Worm (Caenorhabditis elegans): ENCODE measurements around the gene Y71H2AM.29.

Gene Y71H2AM.29

DNA sequence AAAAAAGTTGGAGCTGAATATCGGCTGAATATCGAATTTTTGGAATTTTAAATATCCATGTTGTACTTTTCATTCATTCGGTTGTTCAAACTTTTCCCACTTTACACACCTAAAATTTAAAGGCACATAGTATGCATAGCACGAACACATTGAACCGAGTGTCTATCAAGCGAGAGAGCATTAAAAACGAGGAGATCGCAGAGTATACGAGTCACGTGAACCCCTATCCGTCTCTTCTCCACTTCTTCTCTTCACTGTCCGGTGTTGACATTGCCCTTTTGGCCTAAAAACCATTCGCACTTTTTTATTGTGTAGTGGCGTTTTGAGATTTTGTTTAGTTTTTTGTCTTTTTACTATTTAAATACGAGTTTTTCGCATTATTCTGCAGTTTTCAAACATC is 28.1 kb upstream of the Y71H2AM.29 start (continued):
- TF ChIP-seq let-526 (GFP tag; IDR thresholded peaks at IDR 0.05) (no peak), Y53F4B.3 (GFP tag; IDR thresholded peaks at IDR 0.05) (no peak), lin-35 (GFP tag; optimal IDR thresholded peaks at IDR 0.05) (peak in 1 of 3 experiments; percentile 35), mel-28 (tag; optimal IDR thresholded peaks at IDR 0.05; ENCODE audit: borderline replicate concordance) (no peak), lir-1 (GFP tag; conservative IDR thresholded peaks at IDR 0.05) (no peak), lag-1 (GFP tag; IDR thresholded peaks at IDR 0.05) (no peak), B0261.1 (tag; optimal IDR thresholded peaks at IDR 0.05) (no peak), hlh-12 (tag; optimal IDR thresholded peaks at IDR 0.05) (no peak), aptf-2 (GFP tag; conservative IDR thresholded peaks at IDR 0.05) (no peak)

- TF ChIP-seq efl-1 (GFP tag; optimal IDR thresholded peaks at IDR 0.05) (peak; percentile 72), sea-2 (GFP tag; IDR thresholded peaks at IDR 0.05) (no peak), repo-1 (tag; optimal IDR thresholded peaks at IDR 0.05) (no peak), F10E7.11 (tag; optimal IDR thresholded peaks at IDR 0.05) (no peak), F49E8.2 (tag; optimal IDR thresholded peaks at IDR 0.05; ENCODE audit: insufficient read depth) (no peak), lin-26 (GFP tag; IDR thresholded peaks at IDR 0.05) (no peak), ztf-6 (GFP tag; IDR thresholded peaks at IDR 0.05) (no peak), F33H1.4 (GFP tag; IDR thresholded peaks at IDR 0.05) (peak; percentile 9; the same call in 1 of the 2 replicates), sptf-2 (GFP tag; optimal IDR thresholded peaks at IDR 0.05) (no peak), lin-54 (GFP tag; optimal IDR thresholded peaks at IDR 0.05) (peak; percentile 93), mcd-1 (GFP tag; IDR thresholded peaks at IDR 0.05) (peak; percentile 93), snpc-1.3 (tag; optimal IDR thresholded peaks at IDR 0.05; ENCODE audit: insufficient read depth) (peak; percentile 8), fkh-3 (tag; optimal IDR thresholded peaks at IDR 0.05) (no peak), dpl-1 (GFP tag; optimal IDR thresholded peaks at IDR 0.05) (peak; percentile 59), athp-1 (tag; optimal IDR thresholded peaks at IDR 0.05) (no peak), lin-35 (GFP tag; optimal IDR thresholded peaks at IDR 0.05) (peak in 2 of 3 experiments; percentile 42 to 92), C06A6.2 (GFP tag; conservative IDR thresholded peaks at IDR 0.05) (no peak), attf-6 (GFP tag; IDR thresholded peaks at IDR 0.05) (no peak), lin-40 (tag; optimal IDR thresholded peaks at IDR 0.05) (peak; percentile 0), bed-1 (GFP tag; IDR thresholded peaks at IDR 0.05) (no peak), B0261.1 (tag; optimal IDR thresholded peaks at IDR 0.05) (no peak)
Measured at ce11 chrIII:2805084-2805483, 27.5 kb upstream of the Y71H2AM.29 start, which contains the start of gene Y71H2AM.3. Gene Y71H2AM.3 (plus strand): TSS chrIII:2805430.

ce11 chrIII:2811410-2811809 is 21.2 kb upstream of the Y71H2AM.29 start:
- no peak for TF ChIP-seq snpc-4 (GFP tag; optimal IDR thresholded peaks at IDR 0.05)
- peak in 2 of 4 experiments; percentile 27 to 37 for TF ChIP-seq snpc-4 (tag; optimal IDR thresholded peaks at IDR 0.05)
- no peak for TF ChIP-seq Y67H2A.10 (GFP tag; conservative IDR thresholded peaks at IDR 0.05)
- no peak for TF ChIP-seq dpl-1 (GFP tag; optimal IDR thresholded peaks at IDR 0.05)
- no peak for TF ChIP-seq lag-1 (GFP tag; IDR thresholded peaks at IDR 0.05)
- no peak; the same call in 1 of the 2 replicates for TF ChIP-seq ztf-25 (GFP tag; IDR thresholded peaks at IDR 0.05)
- TF ChIP-seq madf-3 (GFP tag; IDR thresholded peaks at IDR 0.05) = no peak
- no peak for TF ChIP-seq pha-4 (tag; optimal IDR thresholded peaks at IDR 0.05)
- 0 out of 2 replicates have a peak, but pooled peaks have one; percentile 42 for TF ChIP-seq Y53G8AR.9 (GFP tag; conservative IDR thresholded peaks at IDR 0.05)
- TF ChIP-seq madf-8 (GFP tag; conservative IDR thresholded peaks at IDR 0.05) = no peak
- TF ChIP-seq lin-40 (tag; optimal IDR thresholded peaks at IDR 0.05) = peak; percentile 19
- TF ChIP-seq madf-10 (tag; optimal IDR thresholded peaks at IDR 0.05) = no peak
- TF ChIP-seq Y56A3A.18 (GFP tag; IDR thresholded peaks at IDR 0.05) = peak; percentile 56; the same call in 1 of the 2 replicates
- 0 out of 2 replicates have a peak, but pooled peaks have one; percentile 31 for TF ChIP-seq ceh-91 (GFP tag; IDR thresholded peaks at IDR 0.05)
- no peak for TF ChIP-seq F23B12.7 (tag; optimal IDR thresholded peaks at IDR 0.05; ENCODE audit: insufficient read depth)
- no peak for TF ChIP-seq rcor-1 (GFP tag; IDR thresholded peaks at IDR 0.05)
- TF ChIP-seq ama-1 (optimal IDR thresholded peaks at IDR 0.05) = no peak
- peak in 1 of 2 experiments; percentile 14 for TF ChIP-seq ama-1 (GFP tag; optimal IDR thresholded peaks at IDR 0.05)
- no peak for TF ChIP-seq zim-3 (tag; optimal IDR thresholded peaks at IDR 0.05)
- no peak for TF ChIP-seq dpff-1 (tag; optimal IDR thresholded peaks at IDR 0.05)
- no peak for TF ChIP-seq ccch-3 (GFP tag; optimal IDR thresholded peaks at IDR 0.05)
- TF ChIP-seq egrh-3 (GFP tag; IDR thresholded peaks at IDR 0.05) = no peak
- no peak for TF ChIP-seq Y53F4B.3 (GFP tag; IDR thresholded peaks at IDR 0.05)
